Worm (Caenorhabditis elegans) whole organism, L2 larva: ENCODE results near the gene Y6E2A.1.
"Not testable (repeated sequence)": the region's sequence is repeated elsewhere in the genome, so short reads cannot be mapped to it uniquely, and the experiment has no call there.

Source experiments
- C34F6.9 ChIP-seq: fragments of 150-350 bp; optimal IDR thresholded peaks from 2 replicates; lab custom pipeline; 2014; ENCODE audit warnings: missing biosample characterization, missing genetic modification characterization
- R02D3.7 ChIP-seq: fragments of 150-350 bp; optimal IDR thresholded peaks from 2 replicates; lab custom pipeline; 2014; ENCODE audit warnings: missing biosample characterization, missing genetic modification characterization
- ZK546.5 ChIP-seq: sonication (generic microtip); optimal IDR thresholded peaks from 2 replicates; lab custom pipeline; 2017; ENCODE audit warnings: missing biosample characterization, missing genetic modification characterization
- alr-1 ChIP-seq: fragments of 150-350 bp; optimal IDR thresholded peaks from 2 replicates; lab custom pipeline; 2014; ENCODE audit warnings: missing biosample characterization, missing genetic modification characterization
- aly-2 ChIP-seq: fragments of 150-350 bp; optimal IDR thresholded peaks from 2 replicates; lab custom pipeline; 2014; ENCODE audit warnings: missing biosample characterization, missing genetic modification characterization
- ama-1 ChIP-seq: fragments of 150-350 bp; optimal IDR thresholded peaks from 2 replicates; lab custom pipeline; 2018; ENCODE audit warnings: inconsistent platforms
- blmp-1 ChIP-seq: sonication (generic microtip); optimal IDR thresholded peaks from 2 replicates; lab custom pipeline; 2017; ENCODE audit warnings: missing genetic modification characterization, mild to moderate bottlenecking, missing compliant biosample characterization, antibody characterized with exemption, moderate library complexity; ENCODE audit not compliant: insufficient read depth
- ceh-82 ChIP-seq: fragments of 150-350 bp; optimal IDR thresholded peaks from 2 replicates; lab custom pipeline; 2014; ENCODE audit warnings: missing biosample characterization, missing genetic modification characterization
- crh-2 ChIP-seq: sonication (generic microtip); optimal IDR thresholded peaks from 2 replicates; lab custom pipeline; 2017; ENCODE audit warnings: missing biosample characterization, missing genetic modification characterization
- dmd-4 ChIP-seq: sonication (generic microtip); optimal IDR thresholded peaks from 2 replicates; lab custom pipeline; 2017; ENCODE audit warnings: missing biosample characterization, missing genetic modification characterization
- egl-27 ChIP-seq: sonication (generic microtip); optimal IDR thresholded peaks from 3 replicates; lab custom pipeline; 2017; ENCODE audit warnings: missing biosample characterization, missing genetic modification reagents, missing genetic modification characterization
- elt-1 ChIP-seq: fragments of 150-350 bp; optimal IDR thresholded peaks from 2 replicates; lab custom pipeline; 2014; ENCODE audit warnings: missing biosample characterization, missing genetic modification characterization
- elt-3 ChIP-seq: sonication (generic microtip); optimal IDR thresholded peaks from 2 replicates; lab custom pipeline; 2017; ENCODE audit warnings: missing biosample characterization, missing genetic modification characterization
- gmeb-1 ChIP-seq: fragments of 150-350 bp; optimal IDR thresholded peaks from 2 replicates; lab custom pipeline; 2014; ENCODE audit warnings: missing biosample characterization, missing genetic modification characterization
- lin-13 ChIP-seq: fragments of 150-350 bp; optimal IDR thresholded peaks from 2 replicates; lab custom pipeline; 2014; ENCODE audit warnings: missing biosample characterization, missing genetic modification reagents, missing genetic modification characterization
- mab-5 ChIP-seq: fragments of 150-350 bp; optimal IDR thresholded peaks from 2 replicates; lab custom pipeline; 2014; ENCODE audit warnings: missing biosample characterization, missing genetic modification characterization
- mbf-1 ChIP-seq: sonication (generic microtip); optimal IDR thresholded peaks from 2 replicates; lab custom pipeline; 2017; ENCODE audit warnings: missing biosample characterization, missing genetic modification characterization
- nhr-11 ChIP-seq: fragments of 150-350 bp; optimal IDR thresholded peaks from 2 replicates; lab custom pipeline; 2014; ENCODE audit warnings: missing biosample characterization, missing genetic modification characterization
- nhr-12 ChIP-seq: fragments of 150-350 bp; optimal IDR thresholded peaks from 2 replicates; lab custom pipeline; 2014; ENCODE audit warnings: missing biosample characterization, missing genetic modification characterization
- nhr-129 ChIP-seq: fragments of 150-350 bp; optimal IDR thresholded peaks from 2 replicates; lab custom pipeline; 2014; ENCODE audit warnings: missing biosample characterization, missing genetic modification characterization
- nhr-237 ChIP-seq: fragments of 150-350 bp; optimal IDR thresholded peaks from 2 replicates; lab custom pipeline; 2014; ENCODE audit warnings: missing biosample characterization, missing genetic modification characterization
- nhr-25 ChIP-seq: fragments of 150-350 bp; sonication (generic microtip); optimal IDR thresholded peaks from 3 replicates; lab custom pipeline; 2014; ENCODE audit warnings: missing biosample characterization, missing genetic modification characterization
- nhr-6 ChIP-seq: fragments of 150-350 bp; optimal IDR thresholded peaks from 2 replicates; lab custom pipeline; 2014; ENCODE audit warnings: missing biosample characterization, missing genetic modification characterization
- nhr-77 ChIP-seq: fragments of 150-350 bp; optimal IDR thresholded peaks from 2 replicates; lab custom pipeline; 2014; ENCODE audit warnings: missing biosample characterization, missing genetic modification characterization
- peb-1 ChIP-seq: fragments of 150-350 bp; optimal IDR thresholded peaks from 2 replicates; lab custom pipeline; 2014; ENCODE audit warnings: missing biosample characterization, missing genetic modification characterization
- skn-1 ChIP-seq: sonication (generic microtip); optimal IDR thresholded peaks from 2 replicates; lab custom pipeline; 2017; ENCODE audit warnings: missing biosample characterization, missing genetic modification characterization
- sma-9 ChIP-seq, 2 experiments: fragments of 150-350 bp in 1 of 2; sonication (generic microtip) in 1 of 2; optimal IDR thresholded peaks; 2 replicates each; lab custom pipeline; 2014 to 2016; ENCODE audit warnings: missing genetic modification characterization in 2 of 2, mild to moderate bottlenecking in 1 of 2, missing biosample characterization in 1 of 2, missing compliant biosample characterization in 1 of 2, missing genetic modification reagents in 1 of 2, moderate library complexity in 1 of 2
- snpc-4 ChIP-seq: fragments of 150-350 bp; optimal IDR thresholded peaks from 2 replicates; lab custom pipeline; 2014; ENCODE audit warnings: missing biosample characterization, missing genetic modification characterization
- unc-39 ChIP-seq: fragments of 150-350 bp; optimal IDR thresholded peaks from 2 replicates; lab custom pipeline; 2014; ENCODE audit warnings: missing biosample characterization, missing genetic modification characterization
- ztf-4 ChIP-seq: fragments of 150-350 bp; optimal IDR thresholded peaks from 2 replicates; lab custom pipeline; 2014; ENCODE audit warnings: missing biosample characterization, missing genetic modification characterization

Y6E2A.1 gene

DNA sequence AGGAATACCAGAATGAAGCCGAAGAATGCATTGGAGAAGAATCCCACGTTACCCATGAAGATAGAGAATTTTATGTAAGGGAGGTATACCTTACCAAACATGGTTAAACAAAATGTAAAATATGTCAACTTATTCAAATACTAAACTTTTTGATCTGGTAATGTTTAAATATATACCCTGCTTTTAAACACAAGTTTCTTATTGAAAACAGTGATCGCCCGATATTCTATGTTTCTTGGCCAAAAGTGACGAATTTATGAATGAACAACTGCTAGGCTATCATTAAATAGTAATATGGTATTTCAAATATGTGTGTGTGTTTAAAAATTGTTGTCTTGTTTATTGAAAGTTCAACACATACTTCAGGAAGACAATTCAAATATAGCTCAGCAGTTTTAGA is 38.0 kb upstream of the Y6E2A.1 start, which contains the start of gene T23D5.8:
Gene T23D5.8, minus strand, starts transcription at position 101 of the 400 bp plus-strand sequence.
- not testable (repeated sequence) for TF ChIP-seq elt-1, nhr-11, blmp-1 (tag; lab: Kevin White, UChicago)

DNA sequence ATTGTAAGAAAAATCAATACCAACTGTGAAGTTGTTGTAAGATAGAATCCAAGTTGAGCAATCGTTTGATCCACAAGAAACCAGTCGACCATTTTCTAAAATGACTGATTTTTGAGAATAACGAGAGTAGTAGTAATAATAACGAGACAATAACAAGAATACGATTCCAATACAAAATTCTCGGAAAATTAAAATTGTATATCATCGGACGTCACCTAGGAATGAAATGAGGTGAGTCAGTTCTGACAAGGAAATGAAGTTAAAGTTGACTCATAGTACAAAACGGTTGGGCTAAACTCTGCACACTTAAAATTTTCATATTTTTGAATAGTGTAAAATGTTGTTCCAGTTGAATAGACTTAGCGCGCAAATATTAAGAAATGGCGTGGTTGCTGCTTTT is 34.1 kb upstream of the Y6E2A.1 start, which contains the start of gene str-19:
Gene str-19, minus strand, starts transcription at position 101 of the 400 bp plus-strand sequence.
- not testable (repeated sequence) for TF ChIP-seq ZK546.5 (tag; lab: Kevin White, UChicago); ztf-4 (tag; lab: Kevin White, UChicago); lin-13 (GFP tag; lab: Kevin White, UChicago)

DNA sequence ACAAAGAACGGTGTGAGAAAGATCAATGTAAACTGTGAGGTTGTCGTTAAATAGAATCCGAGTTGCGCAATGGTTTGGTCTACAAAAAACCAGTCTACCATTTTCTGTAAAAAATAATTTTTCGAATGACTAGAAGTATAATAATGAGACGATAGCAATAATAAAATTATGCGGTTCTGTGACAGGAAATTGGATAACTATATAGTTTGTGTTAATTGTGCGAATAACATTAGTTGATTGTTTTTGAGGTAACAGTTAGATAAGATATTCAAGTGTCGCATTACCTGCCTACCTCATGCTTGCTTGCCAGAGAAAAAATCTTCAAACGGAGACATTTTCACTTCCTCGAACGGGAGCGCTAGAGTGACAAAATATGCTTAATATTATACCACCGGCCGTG is 31.6 kb upstream of the Y6E2A.1 start, which contains the start of gene str-18:
Gene str-18, minus strand, starts transcription at position 101 of the 400 bp plus-strand sequence.
- TF ChIP-seq ama-1 (lab: Kevin White, UChicago) (no peak), ceh-82 (tag; lab: Kevin White, UChicago) (no peak), peb-1 (tag; lab: Kevin White, UChicago) (no peak), R02D3.7 (no peak), ZK546.5 (tag; lab: Kevin White, UChicago) (no peak), crh-2 (tag; lab: Kevin White, UChicago) (no peak), nhr-12 (tag; lab: Kevin White, UChicago) (no peak), dmd-4 (tag; lab: Kevin White, UChicago) (no peak), lin-13 (GFP tag; lab: Kevin White, UChicago) (no peak), nhr-77 (tag; lab: Kevin White, UChicago) (no peak), nhr-25 (no peak), aly-2 (tag; lab: Kevin White, UChicago) (no peak), skn-1 (tag; lab: Kevin White, UChicago) (no peak), nhr-129 (tag; lab: Kevin White, UChicago) (no peak)

DNA sequence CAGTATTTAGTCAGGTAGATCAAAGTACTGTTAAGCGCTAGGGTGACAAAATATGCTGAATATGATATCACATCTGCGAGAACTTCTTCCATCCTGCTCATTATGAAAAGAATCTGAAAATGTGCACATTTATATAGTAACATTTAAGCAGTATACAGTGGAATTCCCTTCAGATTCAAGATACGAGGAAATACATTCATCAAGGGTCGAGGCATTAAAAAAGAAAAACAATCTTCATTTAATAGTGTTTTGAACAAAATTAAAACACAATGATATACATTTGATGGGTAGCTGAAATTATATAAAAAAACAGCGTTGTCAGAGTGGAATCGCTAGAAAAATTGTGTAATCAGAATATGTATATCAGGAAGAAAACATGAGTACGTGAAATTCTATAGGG is 25.4 kb upstream of the Y6E2A.1 start, which contains the start of gene str-27:
Gene str-27, minus strand, starts transcription at position 101 of the 400 bp plus-strand sequence.
- TF ChIP-seq ama-1 (lab: Kevin White, UChicago): no peak
- TF ChIP-seq gmeb-1: no peak
- TF ChIP-seq blmp-1 (tag; lab: Kevin White, UChicago): no peak
- no peak for TF ChIP-seq ztf-4 (tag; lab: Kevin White, UChicago)
- no peak for TF ChIP-seq crh-2 (tag; lab: Kevin White, UChicago)
- TF ChIP-seq skn-1 (tag; lab: Kevin White, UChicago): no peak
- TF ChIP-seq nhr-6: no peak
- TF ChIP-seq ceh-82 (tag; lab: Kevin White, UChicago): no peak
- no peak for TF ChIP-seq elt-1 (tag; lab: Kevin White, UChicago)
- no peak for TF ChIP-seq nhr-77 (tag; lab: Kevin White, UChicago)
- TF ChIP-seq alr-1 (tag; lab: Kevin White, UChicago): no peak
- no peak for TF ChIP-seq mbf-1 (tag; lab: Kevin White, UChicago)
- no peak for TF ChIP-seq nhr-129 (tag; lab: Kevin White, UChicago)
- TF ChIP-seq C34F6.9 (tag; lab: Kevin White, UChicago): no peak
- TF ChIP-seq egl-27: no peak
- no peak for TF ChIP-seq dmd-4 (tag; lab: Kevin White, UChicago)

DNA sequence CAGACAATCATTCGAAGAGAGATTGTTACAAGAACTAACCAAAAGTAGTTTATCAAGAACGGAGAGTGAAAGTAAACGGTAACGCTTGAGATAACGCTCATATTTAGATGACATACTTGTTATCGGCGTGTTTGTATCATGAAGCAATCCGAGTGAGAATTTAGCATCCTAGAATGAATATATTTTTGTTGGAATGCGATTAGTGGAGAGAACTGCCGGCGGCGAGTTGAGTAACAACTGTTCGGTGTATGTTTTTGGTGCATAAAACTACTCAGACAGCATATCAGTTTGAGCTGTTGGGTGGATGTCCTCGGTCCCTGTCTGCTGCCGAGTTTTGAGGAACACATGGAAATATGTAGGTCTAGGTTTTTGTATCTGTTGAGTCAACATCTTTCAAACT is 23.3 kb upstream of the Y6E2A.1 start, which contains the start of gene T23D5.3:
Gene T23D5.3, minus strand, starts transcription at position 101 of the 400 bp plus-strand sequence.
- no peak for TF ChIP-seq snpc-4 (tag; lab: Kevin White, UChicago)
- no peak for TF ChIP-seq sma-9 (GFP tag; optimal IDR thresholded peaks at IDR 0.05; lab: Kevin White, UChicago)
- TF ChIP-seq sma-9 (tag; optimal IDR thresholded peaks at IDR 0.05; lab: Kevin White, UChicago): no peak
- TF ChIP-seq nhr-237 (tag; lab: Kevin White, UChicago): no peak
- TF ChIP-seq crh-2 (tag; lab: Kevin White, UChicago): no peak
- TF ChIP-seq nhr-6: no peak
- TF ChIP-seq elt-3 (tag; lab: Kevin White, UChicago): no peak
- no peak for TF ChIP-seq mab-5

DNA sequence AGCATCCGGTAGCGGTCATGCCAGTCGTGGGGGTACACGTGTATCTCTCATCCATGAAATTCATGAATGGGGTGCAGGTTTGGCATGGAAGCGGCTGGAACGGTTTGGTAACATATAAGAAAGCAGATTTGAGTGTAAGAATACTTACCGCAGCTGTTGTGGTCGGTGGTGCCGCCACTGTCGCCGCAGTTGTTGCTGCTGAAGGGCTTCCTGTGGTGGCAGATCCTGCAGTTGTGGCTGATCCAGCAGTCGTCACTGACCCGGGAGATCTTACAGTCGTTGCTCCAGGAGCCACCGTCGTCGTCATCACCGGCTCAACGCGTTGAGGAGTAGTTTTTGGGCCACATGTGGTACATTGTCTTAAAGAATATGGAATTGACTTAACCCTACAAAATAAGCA is 22.7 kb upstream of the Y6E2A.1 start:
- TF ChIP-seq snpc-4 (tag; lab: Kevin White, UChicago) (no peak), unc-39 (tag; lab: Kevin White, UChicago) (no peak), skn-1 (tag; lab: Kevin White, UChicago) (no peak)
